Fruit fly (Drosophila melanogaster) S2 (cell line): ENCODE results near the gene CG12170.

Source experiments
- CG8478 ChIP-seq: fragments of >200 bp; optimal IDR thresholded peaks from 2 replicates; lab custom pipeline; 2018
- CTCF ChIP-seq, 2 experiments: fragments of >200 bp; optimal IDR thresholded peaks; 2 replicates each; lab custom pipeline; 2018

dm6 chr3R:5685269-5686048 is 48.4 kb downstream of the CG12170 start, which contains the start of the genes Rab23 and plx:
- TF ChIP-seq CTCF (optimal IDR thresholded peaks at IDR 0.05; lab: Kevin White, UChicago) (peak in 1 of 2 experiments; percentile 27), CG8478 (lab: Kevin White, UChicago) (no peak)
